Worm (Caenorhabditis elegans): Measurements from ENCODE around the gene F26G1.1.

DNA sequence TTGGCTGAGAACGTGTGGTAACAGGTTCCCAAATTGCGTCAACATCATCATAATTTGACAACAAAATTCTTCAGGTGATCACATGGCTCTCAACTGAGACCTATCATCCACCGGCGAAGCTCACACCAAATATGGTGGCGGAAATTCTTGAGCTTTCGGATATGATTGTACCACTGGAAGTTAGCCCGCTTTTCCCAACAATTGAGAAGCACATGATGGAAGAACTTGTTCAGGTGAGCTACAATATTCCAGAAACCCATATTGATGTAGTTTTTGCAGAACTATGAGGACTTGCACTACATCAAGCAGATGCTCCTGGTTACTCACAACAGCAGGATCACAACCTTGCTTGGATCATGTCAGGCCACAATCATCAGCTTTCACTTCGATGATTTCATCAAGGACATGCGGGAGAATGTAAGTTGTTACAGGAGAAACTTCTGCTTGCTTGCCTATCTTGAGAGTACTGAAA lies 39.1 kb upstream of the F26G1.1 start, which contains the start of gene F41C3.1:
- TF ChIP-seq ZK185.1 (tag; optimal IDR thresholded peaks at IDR 0.05; ENCODE audit: poor library complexity, severe bottlenecking) (no peak), C06A6.2 (GFP tag; conservative IDR thresholded peaks at IDR 0.05) (no peak), ama-1 (optimal IDR thresholded peaks at IDR 0.05) (no peak), ama-1 (GFP tag; optimal IDR thresholded peaks at IDR 0.05) (no peak)
